Worm (Caenorhabditis elegans): ENCODE data around the gene cnb-1.

The cnb-1 gene

ce11 chrV:11412125-11412524, 36.6 kb downstream of the cnb-1 start (continued):
- TF ChIP-seq cebp-2 (GFP tag; IDR thresholded peaks at IDR 0.05), result no peak
- no peak for TF ChIP-seq gei-17 (GFP tag; optimal IDR thresholded peaks at IDR 0.05)
- TF ChIP-seq somi-1 (GFP tag; optimal IDR thresholded peaks at IDR 0.05), result peak; percentile 21
- TF ChIP-seq zim-3 (tag; optimal IDR thresholded peaks at IDR 0.05), result peak; percentile 17
- peak; percentile 20; the same call in 1 of the 2 replicates for TF ChIP-seq F33H1.4 (GFP tag; IDR thresholded peaks at IDR 0.05)
- TF ChIP-seq lin-40 (tag; optimal IDR thresholded peaks at IDR 0.05), result no peak
- TF ChIP-seq D2030.7 (GFP tag; IDR thresholded peaks at IDR 0.05), result peak; percentile 79
- TF ChIP-seq ceh-40 (GFP tag; IDR thresholded peaks at IDR 0.05), result no peak
- 0 out of 2 replicates have a peak, but pooled peaks have one; percentile 6 for TF ChIP-seq egrh-3 (GFP tag; IDR thresholded peaks at IDR 0.05)
- TF ChIP-seq pbrm-1 (GFP tag; IDR thresholded peaks at IDR 0.05), result peak; percentile 80
- 0 out of 2 replicates have a peak, but pooled peaks have one; percentile 5 for TF ChIP-seq lir-1 (GFP tag; conservative IDR thresholded peaks at IDR 0.05)
- TF ChIP-seq bed-2 (GFP tag; IDR thresholded peaks at IDR 0.05), result no peak
- TF ChIP-seq B0035.1 (tag; optimal IDR thresholded peaks at IDR 0.05), result no peak
- peak; percentile 87 for TF ChIP-seq tbp1 (GFP tag; optimal IDR thresholded peaks at IDR 0.05)
- TF ChIP-seq rcor-1 (GFP tag; IDR thresholded peaks at IDR 0.05), result 0 out of 2 replicates have a peak, but pooled peaks have one; percentile 36
- TF ChIP-seq snpc-1.3 (tag; optimal IDR thresholded peaks at IDR 0.05; ENCODE audit: insufficient read depth), result no peak
- TF ChIP-seq attf-3 (GFP tag; conservative IDR thresholded peaks at IDR 0.05), result no peak
- peak; percentile 50; the same call in 1 of the 2 replicates for TF ChIP-seq Y53G8AR.9 (GFP tag; conservative IDR thresholded peaks at IDR 0.05)
- no peak for TF ChIP-seq F57C9.4 (tag; optimal IDR thresholded peaks at IDR 0.05)
- peak; percentile 42 for TF ChIP-seq ZK185.1 (tag; optimal IDR thresholded peaks at IDR 0.05; ENCODE audit: poor library complexity, severe bottlenecking)
- TF ChIP-seq repo-1 (tag; optimal IDR thresholded peaks at IDR 0.05), result peak; percentile 65
- no peak for TF ChIP-seq mel-28 (tag; optimal IDR thresholded peaks at IDR 0.05; ENCODE audit: borderline replicate concordance)
- peak; percentile 60 for TF ChIP-seq nhr-80 (tag; optimal IDR thresholded peaks at IDR 0.05)
- peak; percentile 30 for TF ChIP-seq lsy-27 (tag; optimal IDR thresholded peaks at IDR 0.05; ENCODE audit: borderline replicate concordance, insufficient read depth)
- peak; percentile 80 for TF ChIP-seq lin-26 (GFP tag; IDR thresholded peaks at IDR 0.05)
- no peak for TF ChIP-seq ceh-79 (tag; optimal IDR thresholded peaks at IDR 0.05)
- no peak for TF ChIP-seq ccch-3 (GFP tag; optimal IDR thresholded peaks at IDR 0.05)
- TF ChIP-seq T26A5.8 (tag; optimal IDR thresholded peaks at IDR 0.05), result no peak
- peak; percentile 15 for TF ChIP-seq K12H6.12 (tag; optimal IDR thresholded peaks at IDR 0.05)
- no peak for TF ChIP-seq pha-4 (tag; optimal IDR thresholded peaks at IDR 0.05)
- TF ChIP-seq ztf-3 (GFP tag; optimal IDR thresholded peaks at IDR 0.05), result no peak
- no peak for TF ChIP-seq akir-1 (GFP tag; optimal IDR thresholded peaks at IDR 0.05)
- TF ChIP-seq snpc-4 (GFP tag; optimal IDR thresholded peaks at IDR 0.05), result no peak
- TF ChIP-seq snpc-4 (tag; optimal IDR thresholded peaks at IDR 0.05), result peak in 3 of 4 experiments; percentile 9 to 87 (median 73)
- TF ChIP-seq unc-130 (GFP tag; optimal IDR thresholded peaks at IDR 0.05), result peak; percentile 5
- TF ChIP-seq ceh-27 (GFP tag; optimal IDR thresholded peaks at IDR 0.05), result peak; percentile 6
- peak; percentile 58 for TF ChIP-seq die-1 (tag; optimal IDR thresholded peaks at IDR 0.05)
- TF ChIP-seq ets-4 (GFP tag; optimal IDR thresholded peaks at IDR 0.05), result no peak
- peak; percentile 63 for TF ChIP-seq nfyb-1 (GFP tag; IDR thresholded peaks at IDR 0.05)
- TF ChIP-seq chd-7 (tag; optimal IDR thresholded peaks at IDR 0.05), result peak; percentile 32
- TF ChIP-seq B0336.3 (GFP tag; IDR thresholded peaks at IDR 0.05), result no peak; the same call in 1 of the 2 replicates
- no peak for TF ChIP-seq B0019.2 (GFP tag; conservative IDR thresholded peaks at IDR 0.05)
- TF ChIP-seq F52B5.7 (tag; optimal IDR thresholded peaks at IDR 0.05), result peak; percentile 75
- peak; percentile 66 for TF ChIP-seq snpc-1.1 (tag; optimal IDR thresholded peaks at IDR 0.05; ENCODE audit: insufficient read depth)
- TF ChIP-seq hrde-1 (tag; optimal IDR thresholded peaks at IDR 0.05; ENCODE audit: borderline replicate concordance), result peak; percentile 16
- peak; percentile 64 for TF ChIP-seq rpc-1 (optimal IDR thresholded peaks at IDR 0.05)
- TF ChIP-seq rpc-1 (tag; optimal IDR thresholded peaks at IDR 0.05), result peak; percentile 83
- peak; percentile 81 for TF ChIP-seq B0261.1 (tag; optimal IDR thresholded peaks at IDR 0.05)

Data from whole organism, young adult.